Worm (Caenorhabditis elegans) whole organism, early embryonic: ENCODE data around the gene str-240.

Experiments
- B0310.2 ChIP-seq: sonication (generic microtip); optimal IDR thresholded peaks from 2 replicates; lab custom pipeline; 2016; ENCODE audit warnings: mild to moderate bottlenecking, missing genetic modification characterization, missing compliant biosample characterization
- aly-1 ChIP-seq: sonication (generic microtip); optimal IDR thresholded peaks from 2 replicates; lab custom pipeline; 2016; ENCODE audit warnings: missing genetic modification characterization, missing compliant biosample characterization
- ama-1 ChIP-seq: fragments of 150-350 bp; optimal IDR thresholded peaks from 2 replicates; lab custom pipeline; 2014
- ceh-13 ChIP-seq: fragments of 200-800 bp; sonication (Bioruptor generic); optimal IDR thresholded peaks from 2 replicates; lab custom pipeline; 2018; ENCODE audit warnings: mild to moderate bottlenecking, missing genetic modification characterization, missing compliant biosample characterization
- flt-1 ChIP-seq: fragments of 200-800 bp; sonication (Bioruptor generic); IDR thresholded peaks from 2 replicates; pipeline ENCODE4 v1.3.6; 2022; ENCODE audit warnings: missing genetic modification characterization, missing compliant biosample characterization

DNA sequence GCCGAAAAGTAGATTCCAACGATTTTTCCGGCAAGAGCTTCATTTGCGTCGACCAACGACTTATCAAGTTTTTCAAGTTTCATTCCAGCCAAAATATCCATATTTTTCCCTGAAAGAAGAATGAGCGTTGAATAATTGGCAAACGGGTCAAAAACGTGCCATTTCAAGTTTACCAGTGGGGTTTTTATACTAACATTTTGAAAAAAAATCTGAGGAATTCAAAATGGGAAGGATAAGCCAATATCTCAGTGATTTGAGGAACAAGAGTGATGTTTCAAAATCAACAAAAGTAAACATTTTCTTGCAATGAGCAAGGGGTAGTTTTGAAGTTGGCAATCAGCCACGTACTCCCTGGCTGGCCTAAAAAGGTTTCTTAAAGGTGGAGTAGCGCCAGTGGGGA lies 12.6 kb upstream of the str-240 start, which contains the start of gene trx-5:
- no peak for TF ChIP-seq flt-1 (GFP tag; lab: Robert Waterston, UW)
- TF ChIP-seq ama-1 = no peak
- no peak for TF ChIP-seq ceh-13 (GFP tag; lab: Kevin White, UChicago)
- TF ChIP-seq aly-1 (tag; lab: Kevin White, UChicago) = no peak
- no peak for TF ChIP-seq B0310.2
